Worm (Caenorhabditis elegans) whole organism, mixed stage, embryonic: ENCODE results near the gene C46C2.3.

Experiments used
- M03D4.4 ChIP-seq: sonication (generic microtip); optimal IDR thresholded peaks from 2 replicates; lab custom pipeline; 2017; ENCODE audit warnings: mild to moderate bottlenecking, missing genetic modification characterization, missing compliant biosample characterization
- bed-3 ChIP-seq: fragments of 200-800 bp; sonication (Bioruptor generic); optimal IDR thresholded peaks from 3 replicates; lab custom pipeline; 2018; ENCODE audit warnings: mild to moderate bottlenecking, missing genetic modification characterization, moderate library complexity, missing compliant biosample characterization
- blmp-1 ChIP-seq: fragments of 150-350 bp; optimal IDR thresholded peaks from 2 replicates; lab custom pipeline; 2014; ENCODE audit warnings: missing biosample characterization, missing genetic modification characterization
- ceh-39 ChIP-seq: fragments of 150-350 bp; optimal IDR thresholded peaks from 2 replicates; lab custom pipeline; 2014; ENCODE audit warnings: missing biosample characterization, missing genetic modification characterization
- ceh-43 ChIP-seq: fragments of 200-800 bp; sonication (Bioruptor generic); optimal IDR thresholded peaks from 2 replicates; lab custom pipeline; 2018; ENCODE audit warnings: mild to moderate bottlenecking, missing genetic modification characterization, moderate library complexity, missing compliant biosample characterization
- ceh-83 ChIP-seq: fragments of 200-800 bp; sonication (Bioruptor generic); optimal IDR thresholded peaks from 2 replicates; lab custom pipeline; 2018; ENCODE audit warnings: mild to moderate bottlenecking, missing genetic modification characterization, missing compliant biosample characterization
- ces-1 ChIP-seq: fragments of 150-350 bp; optimal IDR thresholded peaks from 2 replicates; lab custom pipeline; 2014; ENCODE audit warnings: missing biosample characterization, missing genetic modification reagents, missing genetic modification characterization
- cnd-1 ChIP-seq: fragments of 200-800 bp; sonication (Bioruptor generic); optimal IDR thresholded peaks from 2 replicates; lab custom pipeline; 2018; ENCODE audit warnings: mild to moderate bottlenecking, missing genetic modification characterization, missing compliant biosample characterization
- elt-1 ChIP-seq: sonication (generic microtip); optimal IDR thresholded peaks from 2 replicates; lab custom pipeline; 2017; ENCODE audit warnings: missing genetic modification characterization, mild to moderate bottlenecking, missing compliant biosample characterization, antibody characterized with exemption, moderate library complexity, borderline replicate concordance; ENCODE audit not compliant: insufficient read depth
- elt-3 ChIP-seq: fragments of 150-350 bp; optimal IDR thresholded peaks from 2 replicates; lab custom pipeline; 2014; ENCODE audit warnings: missing biosample characterization, missing genetic modification characterization
- ham-2 ChIP-seq: fragments of 200-800 bp; sonication (Bioruptor generic); optimal IDR thresholded peaks from 2 replicates; lab custom pipeline; 2018; ENCODE audit warnings: mild to moderate bottlenecking, missing genetic modification characterization, missing compliant biosample characterization
- hlh-1 ChIP-seq: fragments of 150-350 bp; optimal IDR thresholded peaks from 2 replicates; lab custom pipeline; 2014; ENCODE audit warnings: missing biosample characterization, missing genetic modification reagents, missing genetic modification characterization
- lin-13 ChIP-seq: fragments of 150-350 bp; optimal IDR thresholded peaks from 2 replicates; lab custom pipeline; 2014; ENCODE audit warnings: missing biosample characterization, missing genetic modification characterization
- lin-32 ChIP-seq: fragments of 200-800 bp; sonication (Bioruptor generic); optimal IDR thresholded peaks from 2 replicates; lab custom pipeline; 2018; ENCODE audit warnings: mild to moderate bottlenecking, missing genetic modification characterization, missing compliant biosample characterization
- lsy-2 ChIP-seq: fragments of 150-350 bp; optimal IDR thresholded peaks from 2 replicates; lab custom pipeline; 2014; ENCODE audit warnings: missing biosample characterization, missing genetic modification characterization
- mab-5 ChIP-seq: fragments of 150-350 bp; optimal IDR thresholded peaks from 2 replicates; lab custom pipeline; 2014; ENCODE audit warnings: missing biosample characterization, missing genetic modification characterization
- mep-1 ChIP-seq: fragments of 150-350 bp; optimal IDR thresholded peaks from 2 replicates; lab custom pipeline; 2017; ENCODE audit warnings: missing biosample characterization, missing genetic modification reagents, missing genetic modification characterization, inconsistent platforms
- mls-2 ChIP-seq: sonication (generic microtip); optimal IDR thresholded peaks from 2 replicates; lab custom pipeline; 2016; ENCODE audit warnings: mild to moderate bottlenecking, missing genetic modification characterization, moderate library complexity, missing compliant biosample characterization
- nhr-237 ChIP-seq: fragments of 150-350 bp; optimal IDR thresholded peaks from 2 replicates; lab custom pipeline; 2014; ENCODE audit warnings: missing biosample characterization, missing genetic modification characterization
- pha-4 ChIP-seq: fragments of 150-350 bp; optimal IDR thresholded peaks from 2 replicates; lab custom pipeline; 2018; ENCODE audit warnings: missing biosample characterization, missing genetic modification reagents, missing genetic modification characterization
- sem-2 ChIP-seq: fragments of 200-800 bp; sonication (Bioruptor generic); optimal IDR thresholded peaks from 2 replicates; lab custom pipeline; 2018; ENCODE audit warnings: mild to moderate bottlenecking, missing genetic modification characterization, missing compliant biosample characterization
- snpc-4 ChIP-seq: fragments of 150-350 bp; optimal IDR thresholded peaks from 2 replicates; lab custom pipeline; 2014; ENCODE audit warnings: missing biosample characterization, missing genetic modification characterization
- sptf-1 ChIP-seq: sonication (generic microtip); optimal IDR thresholded peaks from 2 replicates; lab custom pipeline; 2017; ENCODE audit warnings: mild to moderate bottlenecking, missing genetic modification characterization, moderate library complexity, missing compliant biosample characterization
- tbx-8 ChIP-seq: fragments of 200-800 bp; sonication (Bioruptor generic); optimal IDR thresholded peaks from 2 replicates; lab custom pipeline; 2018; ENCODE audit warnings: mild to moderate bottlenecking, missing genetic modification characterization, moderate library complexity, missing compliant biosample characterization
- unc-120 ChIP-seq: sonication (generic microtip); optimal IDR thresholded peaks from 2 replicates; lab custom pipeline; 2017; ENCODE audit warnings: missing genetic modification characterization, missing compliant biosample characterization; ENCODE audit not compliant: poor library complexity, severe bottlenecking
- unc-39 ChIP-seq: fragments of 150-350 bp; optimal IDR thresholded peaks from 2 replicates; lab custom pipeline; 2014; ENCODE audit warnings: missing biosample characterization, missing genetic modification characterization
- zip-8 ChIP-seq: fragments of 150-350 bp; optimal IDR thresholded peaks from 2 replicates; lab custom pipeline; 2014; ENCODE audit warnings: missing biosample characterization, missing genetic modification characterization

C46C2.3 gene

DNA sequence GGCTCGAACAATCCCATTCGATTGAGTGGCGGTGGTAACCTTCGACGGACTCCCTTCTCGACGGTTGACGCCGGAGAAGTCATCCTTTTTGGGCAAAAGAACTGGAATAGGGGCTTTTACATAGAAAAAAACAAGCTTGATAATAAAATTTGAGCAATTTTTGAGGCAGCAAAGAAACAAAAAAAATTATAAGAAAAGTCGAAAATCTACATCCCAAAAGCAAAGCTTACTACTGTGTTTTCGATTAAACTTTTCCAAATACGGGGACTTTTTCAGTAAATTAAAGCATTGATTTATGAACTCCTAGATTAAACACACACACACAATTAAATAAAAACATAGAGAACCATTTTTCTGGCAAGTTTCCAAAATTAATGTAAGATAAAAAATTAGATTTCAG lies 31.1 kb downstream of the C46C2.3 start, which contains the start of gene Y11D7A.9:
Gene Y11D7A.9, minus strand, starts transcription at position 101 of the 400 bp plus-strand sequence.
- TF ChIP-seq elt-3: no peak
- TF ChIP-seq mep-1 (tag; lab: Kevin White, UChicago): no peak
- no peak for TF ChIP-seq ceh-83 (GFP tag; lab: Kevin White, UChicago)
- no peak for TF ChIP-seq pha-4 (tag; lab: Kevin White, UChicago)
- no peak for TF ChIP-seq tbx-8 (GFP tag; lab: Kevin White, UChicago)
- no peak for TF ChIP-seq ces-1 (GFP tag; lab: Kevin White, UChicago)
- TF ChIP-seq M03D4.4 (tag; lab: Kevin White, UChicago): no peak
- TF ChIP-seq cnd-1 (tag; lab: Kevin White, UChicago): no peak
- no peak for TF ChIP-seq lin-13 (tag; lab: Kevin White, UChicago)
- TF ChIP-seq snpc-4 (tag; lab: Kevin White, UChicago): no peak
- TF ChIP-seq nhr-237: no peak
- TF ChIP-seq sem-2 (GFP tag; lab: Kevin White, UChicago): no peak
- no peak for TF ChIP-seq ceh-43 (GFP tag; lab: Kevin White, UChicago)
- no peak for TF ChIP-seq hlh-1 (tag; lab: Kevin White, UChicago)

ce11 chrIV:9256865-9257264 lies 31.9 kb downstream of the C46C2.3 start:
- TF ChIP-seq elt-1 (tag; lab: Kevin White, UChicago): no peak
- TF ChIP-seq zip-8 (tag; lab: Kevin White, UChicago): peak; percentile 88
- TF ChIP-seq, all 35 proteins: peak for 1

DNA sequence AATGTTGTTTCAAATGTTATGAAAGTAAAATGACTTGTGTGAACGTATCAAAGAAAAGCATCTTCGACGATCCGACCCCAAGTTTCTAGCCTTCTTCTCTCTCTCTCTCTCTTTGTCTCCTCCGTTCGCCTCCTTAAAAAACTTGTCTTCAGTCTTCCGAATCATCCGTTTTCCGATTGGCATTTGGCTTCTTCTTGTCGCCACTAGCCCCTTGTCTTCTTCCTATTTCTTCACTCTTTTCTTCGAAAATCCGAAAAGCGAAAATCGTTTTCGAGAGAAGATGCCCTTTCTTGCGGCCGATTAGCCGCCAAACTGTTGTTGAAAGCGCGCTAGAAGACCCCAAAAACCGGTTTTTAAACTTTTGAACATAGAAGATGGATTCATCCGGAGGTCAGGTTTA lies 33.6 kb downstream of the C46C2.3 start:
- no peak for TF ChIP-seq lin-13 (tag; lab: Kevin White, UChicago)
- peak; percentile 6 for TF ChIP-seq ham-2 (GFP tag; lab: Kevin White, UChicago)
- TF ChIP-seq ceh-39: no peak

DNA sequence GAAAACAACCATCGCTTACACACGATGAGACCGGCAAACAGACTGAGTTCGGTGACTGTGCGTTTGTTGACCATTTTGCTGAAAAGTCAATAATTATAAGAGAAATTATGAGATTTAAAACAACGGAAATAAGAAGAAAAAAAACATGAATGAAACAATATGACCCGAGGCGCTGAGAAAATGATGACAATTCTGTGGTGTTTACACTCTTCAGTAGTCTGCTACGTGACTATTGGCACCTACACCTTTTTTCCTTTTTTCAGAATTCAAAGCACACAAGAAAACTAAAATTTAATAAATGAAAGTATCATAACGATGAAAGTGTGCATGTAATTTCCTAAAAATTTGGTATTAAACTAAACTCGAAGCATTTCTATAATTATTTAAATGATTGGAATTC lies 34.8 kb downstream of the C46C2.3 start, which contains the start of gene Y11D7A.10:
Gene Y11D7A.10, minus strand, starts transcription at position 82 of the 400 bp plus-strand sequence.
- TF ChIP-seq ceh-83 (GFP tag; lab: Kevin White, UChicago) (no peak), blmp-1 (no peak)

DNA sequence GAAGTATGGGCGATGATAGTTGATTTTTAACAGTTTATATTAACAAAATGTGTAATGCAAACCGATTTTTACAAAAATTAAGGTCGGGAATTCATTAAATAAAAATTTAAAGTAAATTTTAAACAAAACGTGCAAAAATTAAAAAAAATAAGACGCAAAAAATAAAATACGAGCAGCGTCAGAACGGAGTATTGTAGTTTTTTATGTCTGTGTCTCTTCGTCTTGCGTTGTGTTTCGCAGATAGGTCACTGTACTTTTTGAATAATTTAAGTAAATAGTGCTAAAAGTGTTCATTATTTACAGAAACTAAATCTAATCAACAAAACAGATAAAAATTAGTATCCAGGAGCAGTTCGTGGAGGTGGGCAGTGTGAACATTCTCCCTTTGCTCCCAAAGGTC lies 35.4 kb downstream of the C46C2.3 start:
- TF ChIP-seq elt-3 (no peak), unc-120 (tag; lab: Kevin White, UChicago) (no peak), mls-2 (tag; lab: Kevin White, UChicago) (no peak), ham-2 (GFP tag; lab: Kevin White, UChicago) (no peak), ceh-39 (no peak), pha-4 (tag; lab: Kevin White, UChicago) (peak; percentile 25), ceh-83 (GFP tag; lab: Kevin White, UChicago) (no peak), nhr-237 (peak; percentile 3), sptf-1 (no peak), lin-13 (tag; lab: Kevin White, UChicago) (no peak), snpc-4 (tag; lab: Kevin White, UChicago) (no peak), lsy-2 (peak; percentile 26), hlh-1 (tag; lab: Kevin White, UChicago) (no peak), elt-1 (tag; lab: Kevin White, UChicago) (no peak), mab-5 (tag; lab: Kevin White, UChicago) (no peak), cnd-1 (tag; lab: Kevin White, UChicago) (no peak), unc-39 (tag; lab: Kevin White, UChicago) (no peak), tbx-8 (GFP tag; lab: Kevin White, UChicago) (no peak), mep-1 (tag; lab: Kevin White, UChicago) (no peak), bed-3 (GFP tag; lab: Kevin White, UChicago) (no peak)

- TF ChIP-seq mab-5 (tag; lab: Kevin White, UChicago) (no peak), lin-13 (tag; lab: Kevin White, UChicago) (no peak), nhr-237 (no peak), bed-3 (GFP tag; lab: Kevin White, UChicago) (no peak), ceh-43 (GFP tag; lab: Kevin White, UChicago) (no peak)
Measured at ce11 chrIV:9260826-9261225, 35.9 kb downstream of the C46C2.3 start.

ce11 chrIV:9261687-9262086 lies 36.8 kb downstream of the C46C2.3 start, which contains the start of gene col-120:
TSS of gene col-120 (minus strand) at chrIV:9261787.
- TF ChIP-seq bed-3 (GFP tag; lab: Kevin White, UChicago) (no peak), lin-32 (GFP tag; lab: Kevin White, UChicago) (no peak), ceh-39 (no peak)
- TF ChIP-seq, all 35 proteins: peak for 0
